Worm (Caenorhabditis elegans) whole organism, L2 larva: ENCODE results near the gene pdhk-2.

Source experiments
- ZK546.5 ChIP-seq: sonication (generic microtip); optimal IDR thresholded peaks from 2 replicates; lab custom pipeline; 2017; ENCODE audit warnings: missing biosample characterization, missing genetic modification characterization
- aly-2 ChIP-seq: fragments of 150-350 bp; optimal IDR thresholded peaks from 2 replicates; lab custom pipeline; 2014; ENCODE audit warnings: missing biosample characterization, missing genetic modification characterization
- ama-1 ChIP-seq: fragments of 150-350 bp; optimal IDR thresholded peaks from 2 replicates; lab custom pipeline; 2018; ENCODE audit warnings: inconsistent platforms
- ceh-16 ChIP-seq: fragments of 150-350 bp; optimal IDR thresholded peaks from 2 replicates; lab custom pipeline; 2014; ENCODE audit warnings: missing biosample characterization, missing genetic modification characterization
- ceh-82 ChIP-seq: fragments of 150-350 bp; optimal IDR thresholded peaks from 2 replicates; lab custom pipeline; 2014; ENCODE audit warnings: missing biosample characterization, missing genetic modification characterization
- elt-3 ChIP-seq: sonication (generic microtip); optimal IDR thresholded peaks from 2 replicates; lab custom pipeline; 2017; ENCODE audit warnings: missing biosample characterization, missing genetic modification characterization
- lsy-2 ChIP-seq, 2 experiments: fragments of 150-350 bp in 1 of 2; sonication (generic microtip) in 1 of 2; optimal IDR thresholded peaks; 2 replicates each; lab custom pipeline; 2014 to 2017; ENCODE audit warnings: missing biosample characterization in 2 of 2, missing genetic modification characterization in 2 of 2
- mdl-1 ChIP-seq, 2 experiments: fragments of 150-350 bp in 1 of 2; sonication (generic microtip) in 1 of 2; optimal IDR thresholded peaks; 2 replicates each; lab custom pipeline; 2017; ENCODE audit warnings: missing biosample characterization in 2 of 2, missing genetic modification characterization in 2 of 2
- nhr-12 ChIP-seq: fragments of 150-350 bp; optimal IDR thresholded peaks from 2 replicates; lab custom pipeline; 2014; ENCODE audit warnings: missing biosample characterization, missing genetic modification characterization
- nhr-129 ChIP-seq: fragments of 150-350 bp; optimal IDR thresholded peaks from 2 replicates; lab custom pipeline; 2014; ENCODE audit warnings: missing biosample characterization, missing genetic modification characterization
- nhr-237 ChIP-seq: fragments of 150-350 bp; optimal IDR thresholded peaks from 2 replicates; lab custom pipeline; 2014; ENCODE audit warnings: missing biosample characterization, missing genetic modification characterization
- skn-1 ChIP-seq: sonication (generic microtip); optimal IDR thresholded peaks from 2 replicates; lab custom pipeline; 2017; ENCODE audit warnings: missing biosample characterization, missing genetic modification characterization
- snpc-4 ChIP-seq: fragments of 150-350 bp; optimal IDR thresholded peaks from 2 replicates; lab custom pipeline; 2014; ENCODE audit warnings: missing biosample characterization, missing genetic modification characterization
- zag-1 ChIP-seq: fragments of 150-350 bp; optimal IDR thresholded peaks from 2 replicates; lab custom pipeline; 2014; ENCODE audit warnings: missing biosample characterization, missing genetic modification characterization

ce11 chrIII:8733237-8733636, 8.0 kb downstream of the pdhk-2 start:
- TF ChIP-seq nhr-129 = peak; percentile 75
- no peak for TF ChIP-seq ama-1 (lab: Kevin White, UChicago)
- TF ChIP-seq lsy-2 (tag; optimal IDR thresholded peaks at IDR 0.05; lab: Kevin White, UChicago) = peak in 1 of 2 experiments; percentile 15
- TF ChIP-seq zag-1 (tag; lab: Kevin White, UChicago) = no peak
- TF ChIP-seq ceh-82 (tag; lab: Kevin White, UChicago) = no peak
- TF ChIP-seq skn-1 (tag; lab: Kevin White, UChicago) = no peak
- no peak for TF ChIP-seq nhr-12 (tag; lab: Kevin White, UChicago)
- no peak for TF ChIP-seq ceh-16 (tag; lab: Kevin White, UChicago)
- TF ChIP-seq mdl-1 (tag; optimal IDR thresholded peaks at IDR 0.05; lab: Kevin White, UChicago) = no peak
- TF ChIP-seq ZK546.5 (tag; lab: Kevin White, UChicago) = no peak
- TF ChIP-seq snpc-4 (tag; lab: Kevin White, UChicago) = no peak
- no peak for TF ChIP-seq aly-2 (tag; lab: Kevin White, UChicago)
- no peak for TF ChIP-seq nhr-237 (tag; lab: Kevin White, UChicago)
- no peak for TF ChIP-seq elt-3 (tag; lab: Kevin White, UChicago)
